Worm (Caenorhabditis elegans) whole organism, midembryonic: Measurements from ENCODE around the gene chw-1.

Experiments used
- T22C8.4 ChIP-seq: fragments of 200-800 bp; sonication (Bioruptor generic); IDR thresholded peaks from 2 replicates; pipeline ENCODE4 v1.3.6; 2022; ENCODE audit warnings: missing genetic modification characterization, missing compliant biosample characterization
- cog-1 ChIP-seq: sonication (generic microtip); optimal IDR thresholded peaks from 2 replicates; lab custom pipeline; 2016; ENCODE audit warnings: missing genetic modification characterization, missing compliant biosample characterization
- flt-1 ChIP-seq: fragments of 200-800 bp; sonication (Bioruptor generic); IDR thresholded peaks from 2 replicates; pipeline ENCODE4 v1.3.6; 2022; ENCODE audit warnings: missing genetic modification characterization, missing compliant biosample characterization
- klf-2 ChIP-seq: fragments of 200-800 bp; sonication (Bioruptor generic); conservative IDR thresholded peaks from 2 replicates; pipeline ENCODE4 v1.3.6; 2022; ENCODE audit warnings: missing genetic modification reagents, missing genetic modification characterization, missing compliant biosample characterization
- med-1 ChIP-seq: sonication (generic microtip); optimal IDR thresholded peaks from 2 replicates; lab custom pipeline; 2017; ENCODE audit warnings: missing genetic modification characterization, mild to moderate bottlenecking, missing compliant biosample characterization, antibody characterized with exemption, missing genetic modification reagents; ENCODE audit not compliant: insufficient read depth
- ref-1 ChIP-seq: fragments of 200-800 bp; sonication (Bioruptor generic); conservative IDR thresholded peaks from 2 replicates; pipeline ENCODE4 v1.3.6; 2022; ENCODE audit warnings: missing genetic modification reagents, missing genetic modification characterization, missing compliant biosample characterization
- tab-1 ChIP-seq: fragments of 200-800 bp; sonication (Bioruptor generic); IDR thresholded peaks from 2 replicates; pipeline ENCODE4 v1.3.6; 2022; ENCODE audit warnings: missing genetic modification characterization, missing compliant biosample characterization
- ztf-23 ChIP-seq: fragments of 200-800 bp; sonication (Bioruptor generic); IDR thresholded peaks from 2 replicates; pipeline ENCODE4 v1.3.6; 2022; ENCODE audit warnings: missing genetic modification reagents, missing genetic modification characterization, missing compliant biosample characterization
- ztf-29 ChIP-seq: fragments of 200-800 bp; sonication (Bioruptor generic); IDR thresholded peaks from 2 replicates; pipeline ENCODE4 v1.3.6; 2022; ENCODE audit warnings: missing genetic modification reagents, missing genetic modification characterization, missing compliant biosample characterization

Gene chw-1

ce11 chrV:10503893-10504292, 41.8 kb downstream of the chw-1 start, which contains the start of gene C35A5.10:
Gene C35A5.10, plus strand, starts transcription at chrV:10504193.
- TF ChIP-seq ztf-29 (GFP tag; lab: Robert Waterston, UW) (no peak), tab-1 (GFP tag; lab: Robert Waterston, UW) (no peak), T22C8.4 (GFP tag; lab: Robert Waterston, UW) (no peak), med-1 (no peak), ref-1 (GFP tag; lab: Robert Waterston, UW) (no peak), cog-1 (no peak), flt-1 (GFP tag; lab: Robert Waterston, UW) (no peak), ztf-23 (GFP tag; lab: Robert Waterston, UW) (no peak), klf-2 (no peak)

ce11 chrV:10505553-10505952, 43.5 kb downstream of the chw-1 start, which contains the start of gene C35A5.5:
Gene C35A5.5, plus strand, starts transcription at chrV:10505853.
- TF ChIP-seq ref-1 (GFP tag; lab: Robert Waterston, UW) (no peak), ztf-29 (GFP tag; lab: Robert Waterston, UW) (no peak), tab-1 (GFP tag; lab: Robert Waterston, UW) (no peak), T22C8.4 (GFP tag; lab: Robert Waterston, UW) (no peak), klf-2 (no peak), cog-1 (no peak), flt-1 (GFP tag; lab: Robert Waterston, UW) (no peak), ztf-23 (GFP tag; lab: Robert Waterston, UW) (no peak), med-1 (no peak)

- TF ChIP-seq cog-1 = no peak
- TF ChIP-seq ztf-23 (GFP tag; lab: Robert Waterston, UW) = no peak
- TF ChIP-seq T22C8.4 (GFP tag; lab: Robert Waterston, UW) = no peak
- TF ChIP-seq klf-2 = no peak
- TF ChIP-seq flt-1 (GFP tag; lab: Robert Waterston, UW) = no peak
Measured at ce11 chrV:10508855-10509254, 46.8 kb downstream of the chw-1 start, which contains the start of gene C35A5.6. Gene C35A5.6, plus strand, starts transcription at chrV:10509137.
